Worm (Caenorhabditis elegans): ENCODE results near the gene C25F9.16.

- no peak for TF ChIP-seq lsl-1 (GFP tag; optimal IDR thresholded peaks at IDR 0.05)
- no peak for TF ChIP-seq hlh-12 (tag; optimal IDR thresholded peaks at IDR 0.05)
- TF ChIP-seq nhr-80 (tag; optimal IDR thresholded peaks at IDR 0.05), result no peak
- TF ChIP-seq Y79H2A.3 (GFP tag; conservative IDR thresholded peaks at IDR 0.05), result no peak
- no peak for TF ChIP-seq sea-2 (GFP tag; IDR thresholded peaks at IDR 0.05)
- no peak for TF ChIP-seq hmg-20 (GFP tag; IDR thresholded peaks at IDR 0.05)
- TF ChIP-seq nfyb-1 (GFP tag; IDR thresholded peaks at IDR 0.05), result no peak
- TF ChIP-seq nhr-120 (GFP tag; IDR thresholded peaks at IDR 0.05), result no peak
Observed at ce11 chrV:19403619-19404018, 30.6 kb upstream of the C25F9.16 start.
